Fruit fly (Drosophila melanogaster): ENCODE measurements around the gene Mink.

The Mink gene

dm6 chr3R:24889303-24889892 is 32.9 kb upstream of the Mink start:
- TF ChIP-seq cnc (optimal IDR thresholded peaks at IDR 0.05) (no peak), pad (GFP tag; optimal IDR thresholded peaks at IDR 0.05) (no peak), Hr96 (GFP tag; optimal IDR thresholded peaks at IDR 0.05) (no peak), CG7101 (tag; optimal IDR thresholded peaks at IDR 0.05) (no peak), cic (GFP tag; optimal IDR thresholded peaks at IDR 0.05) (no peak), Mnt (GFP tag; optimal IDR thresholded peaks at IDR 0.05) (no peak), CG11617 (GFP tag; optimal IDR thresholded peaks at IDR 0.05) (no peak)

dm6 chr3R:24890217-24890616 is 32.1 kb upstream of the Mink start:
- no peak for TF ChIP-seq CG33017 (tag; optimal IDR thresholded peaks at IDR 0.05)
- TF ChIP-seq tj (GFP tag; optimal IDR thresholded peaks at IDR 0.05) = peak; percentile 92

dm6 chr3R:24890919-24891318 is 31.4 kb upstream of the Mink start:
- no peak for TF ChIP-seq pad (GFP tag; optimal IDR thresholded peaks at IDR 0.05)
- no peak for TF ChIP-seq CG12768 (GFP tag; optimal IDR thresholded peaks at IDR 0.05)
- no peak for TF ChIP-seq CG11617 (GFP tag; optimal IDR thresholded peaks at IDR 0.05)
- no peak for TF ChIP-seq Mnt (GFP tag; optimal IDR thresholded peaks at IDR 0.05)
- TF ChIP-seq toe (GFP tag; optimal IDR thresholded peaks at IDR 0.05) = no peak
- no peak for TF ChIP-seq tj (GFP tag; optimal IDR thresholded peaks at IDR 0.05)
- TF ChIP-seq bab1 (GFP tag; optimal IDR thresholded peaks at IDR 0.05) = no peak
- no peak for TF ChIP-seq CG33017 (tag; optimal IDR thresholded peaks at IDR 0.05)
- TF ChIP-seq Hr96 (GFP tag; optimal IDR thresholded peaks at IDR 0.05) = no peak
- TF ChIP-seq CG1620 (GFP tag; optimal IDR thresholded peaks at IDR 0.05) = no peak
- TF ChIP-seq cnc (optimal IDR thresholded peaks at IDR 0.05) = no peak
- TF ChIP-seq ovo (GFP tag; optimal IDR thresholded peaks at IDR 0.05) = no peak
- no peak for TF ChIP-seq Clk (GFP tag; optimal IDR thresholded peaks at IDR 0.05)
- TF ChIP-seq Crg-1 (GFP tag; optimal IDR thresholded peaks at IDR 0.05) = no peak
- no peak for TF ChIP-seq CG5204 (GFP tag; optimal IDR thresholded peaks at IDR 0.05)
- TF ChIP-seq CG7045 (GFP tag; optimal IDR thresholded peaks at IDR 0.05) = no peak
- TF ChIP-seq kay (GFP tag; ENCODE audit: borderline replicate concordance) = no peak
- no peak for TF ChIP-seq CG7101 (tag; optimal IDR thresholded peaks at IDR 0.05)
- no peak for TF ChIP-seq cic (GFP tag; optimal IDR thresholded peaks at IDR 0.05)

dm6 chr3R:24893320-24893955 is 28.8 kb upstream of the Mink start:
- TF ChIP-seq CG11617 (GFP tag; optimal IDR thresholded peaks at IDR 0.05) (no peak), Mnt (GFP tag; optimal IDR thresholded peaks at IDR 0.05) (no peak), pad (GFP tag; optimal IDR thresholded peaks at IDR 0.05) (no peak), ovo (GFP tag; optimal IDR thresholded peaks at IDR 0.05) (no peak), kay (GFP tag; ENCODE audit: borderline replicate concordance) (no peak)

dm6 chr3R:24894419-24895206 is 27.7 kb upstream of the Mink start, which contains the start of the genes CG31121 and CG11069:
Gene CG31121, minus strand, starts transcription at chr3R:24894605.
Gene CG11069, plus strand, starts transcription at chr3R:24894742.
- TF ChIP-seq cic (GFP tag; optimal IDR thresholded peaks at IDR 0.05) (no peak), tj (GFP tag; optimal IDR thresholded peaks at IDR 0.05) (peak; percentile 18)

dm6 chr3R:24900816-24901215 is 21.5 kb upstream of the Mink start, which contains the start of gene CG10845:
Gene CG10845, plus strand, starts transcription at chr3R:24901116.
- TF ChIP-seq CG14711 (tag; optimal IDR thresholded peaks at IDR 0.05) (no peak), Mnt (GFP tag; optimal IDR thresholded peaks at IDR 0.05) (no peak), toe (GFP tag; optimal IDR thresholded peaks at IDR 0.05) (no peak), cic (GFP tag; optimal IDR thresholded peaks at IDR 0.05) (no peak), bab1 (GFP tag; optimal IDR thresholded peaks at IDR 0.05) (no peak)

dm6 chr3R:24905959-24906634 is 16.2 kb upstream of the Mink start, which contains the start of gene CG13643:
Gene CG13643, minus strand, starts transcription at chr3R:24906004.
- no peak for TF ChIP-seq CG1620 (GFP tag; optimal IDR thresholded peaks at IDR 0.05)
